Fruit fly (Drosophila melanogaster) whole organism, embryonic: Measurements from ENCODE around the gene Appl.

ENCODE experiments used
- Bdp1 ChIP-seq: fragments of 200-800 bp; sonication (Bioruptor generic); optimal IDR thresholded peaks from 3 replicates; lab custom pipeline; 2016; ENCODE audit warnings: missing biosample characterization, missing genetic modification characterization
- CG10209 ChIP-seq: fragments of 200-800 bp; sonication (Bioruptor generic); optimal IDR thresholded peaks from 3 replicates; lab custom pipeline; 2017; ENCODE audit warnings: missing biosample characterization, mild to moderate bottlenecking, missing genetic modification characterization, missing genetic modification reagents
- CG10565 ChIP-seq: fragments of 200-800 bp; sonication (Bioruptor generic); optimal IDR thresholded peaks from 3 replicates; lab custom pipeline; 2016; ENCODE audit warnings: missing biosample characterization, mild to moderate bottlenecking, missing genetic modification characterization
- CG11085 ChIP-seq: fragments of 200-800 bp; sonication (Bioruptor generic); IDR thresholded peaks from 2 replicates; pipeline ENCODE4 v1.3.6; 2022; ENCODE audit warnings: missing biosample characterization, missing genetic modification characterization
- CG12744 ChIP-seq: fragments of 200-800 bp; sonication (Bioruptor generic); optimal IDR thresholded peaks from 2 replicates; lab custom pipeline; 2016; ENCODE audit warnings: missing biosample characterization, missing genetic modification characterization
- CG12769 ChIP-seq: fragments of 200-800 bp; sonication (Bioruptor generic); optimal IDR thresholded peaks from 2 replicates; lab custom pipeline; 2019; ENCODE audit warnings: missing biosample characterization, mild to moderate bottlenecking, missing genetic modification characterization, moderate library complexity
- CG13894 ChIP-seq: fragments of 200-800 bp; sonication (Bioruptor generic); optimal IDR thresholded peaks from 3 replicates; lab custom pipeline; 2018; ENCODE audit warnings: missing biosample characterization, mild to moderate bottlenecking, missing genetic modification characterization, moderate library complexity
- CG1529 ChIP-seq: fragments of 200-800 bp; sonication (Bioruptor generic); optimal IDR thresholded peaks from 3 replicates; lab custom pipeline; 2018; ENCODE audit warnings: missing biosample characterization, missing genetic modification characterization
- CG15696 ChIP-seq: fragments of 200-800 bp; sonication (Bioruptor generic); optimal IDR thresholded peaks from 2 replicates; lab custom pipeline; 2019; ENCODE audit warnings: missing biosample characterization, mild to moderate bottlenecking, missing genetic modification characterization, moderate library complexity
- CG1603 ChIP-seq: fragments of 200-800 bp; sonication (Bioruptor generic); optimal IDR thresholded peaks from 2 replicates; lab custom pipeline; 2019; ENCODE audit warnings: missing biosample characterization, mild to moderate bottlenecking, missing genetic modification characterization, moderate library complexity
- CG16779 ChIP-seq: fragments of 200-800 bp; sonication (Bioruptor generic); IDR thresholded peaks from 2 replicates; pipeline ENCODE4 v1.3.6; 2022; ENCODE audit warnings: missing biosample characterization, missing genetic modification characterization
- CG17359 ChIP-seq: fragments of 200-800 bp; sonication (Bioruptor generic); optimal IDR thresholded peaks from 3 replicates; lab custom pipeline; 2018; ENCODE audit warnings: missing biosample characterization, mild to moderate bottlenecking, missing genetic modification characterization, moderate library complexity
- CG2875 ChIP-seq: fragments of 200-800 bp; sonication (Bioruptor generic); optimal IDR thresholded peaks from 2 replicates; lab custom pipeline; 2017; ENCODE audit warnings: missing biosample characterization, mild to moderate bottlenecking, missing genetic modification characterization, missing genetic modification reagents
- CG31365 ChIP-seq: fragments of 200-800 bp; sonication (Bioruptor generic); optimal IDR thresholded peaks from 2 replicates; lab custom pipeline; 2018; ENCODE audit warnings: missing biosample characterization, mild to moderate bottlenecking, missing genetic modification characterization
- CG32532 ChIP-seq: fragments of 200-800 bp; sonication (Bioruptor generic); IDR thresholded peaks from 2 replicates; pipeline ENCODE4 v1.3.6; 2022; ENCODE audit warnings: missing biosample characterization, missing genetic modification characterization
- CG6272 ChIP-seq: fragments of 200-800 bp; sonication (Bioruptor generic); IDR thresholded peaks from 2 replicates; pipeline ENCODE4 v1.3.6; 2022; ENCODE audit warnings: missing biosample characterization, missing genetic modification characterization
- CG9876 ChIP-seq: fragments of 200-800 bp; sonication (Bioruptor generic); optimal IDR thresholded peaks from 2 replicates; lab custom pipeline; 2016; ENCODE audit warnings: missing biosample characterization, missing genetic modification characterization
- CoRest ChIP-seq: fragments of 200-800 bp; sonication (Bioruptor generic); optimal IDR thresholded peaks from 3 replicates; lab custom pipeline; 2018; ENCODE audit warnings: missing biosample characterization, mild to moderate bottlenecking, missing genetic modification characterization, moderate library complexity
- GATAe ChIP-seq: fragments of 200-800 bp; sonication (Bioruptor generic); conservative IDR thresholded peaks from 2 replicates; pipeline ENCODE4 v1.3.6; 2022; ENCODE audit warnings: missing biosample characterization, missing genetic modification characterization
- HLH4C ChIP-seq: fragments of 200-800 bp; sonication (Bioruptor generic); IDR thresholded peaks from 3 replicates; pipeline ENCODE4 v1.3.6; 2022; ENCODE audit warnings: missing biosample characterization, missing genetic modification characterization; ENCODE audit not compliant: partially characterized antibody
- HLH54F ChIP-seq: fragments of 200-800 bp; sonication (Bioruptor generic); optimal IDR thresholded peaks from 3 replicates; lab custom pipeline; 2016; ENCODE audit warnings: missing biosample characterization, missing genetic modification characterization
- HmgZ ChIP-seq: fragments of 200-800 bp; sonication (Bioruptor generic); optimal IDR thresholded peaks from 2 replicates; lab custom pipeline; 2018; ENCODE audit warnings: missing biosample characterization, mild to moderate bottlenecking, missing genetic modification characterization
- Lim3 ChIP-seq: fragments of 200-800 bp; sonication (Bioruptor generic); IDR thresholded peaks from 2 replicates; pipeline ENCODE4 v1.3.6; 2022; ENCODE audit warnings: missing biosample characterization, missing genetic modification characterization
- MESR4 ChIP-seq: fragments of 200-800 bp; sonication (Bioruptor generic); optimal IDR thresholded peaks from 2 replicates; lab custom pipeline; 2018; ENCODE audit warnings: missing biosample characterization, mild to moderate bottlenecking, missing genetic modification characterization, moderate library complexity
- Pdp1 ChIP-seq, 2 experiments: fragments of 200-800 bp; sonication (Bioruptor generic); optimal IDR thresholded peaks; 3 replicates each; lab custom pipeline; 2016; ENCODE audit warnings: missing biosample characterization in 2 of 2, missing genetic modification characterization in 2 of 2, mild to moderate bottlenecking in 1 of 2, moderate library complexity in 1 of 2
- Rx ChIP-seq: fragments of 200-800 bp; sonication (Bioruptor generic); IDR thresholded peaks from 2 replicates; pipeline ENCODE4 v1.3.6; 2022; ENCODE audit warnings: missing biosample characterization, missing genetic modification characterization
- Side ChIP-seq: fragments of 200-800 bp; sonication (Bioruptor generic); optimal IDR thresholded peaks from 2 replicates; lab custom pipeline; 2016; ENCODE audit warnings: missing biosample characterization, missing genetic modification characterization
- Sin3A ChIP-seq: fragments of >200 bp; optimal IDR thresholded peaks from 2 replicates; lab custom pipeline; 2018
- Stat92E ChIP-seq, 3 experiments: fragments of >200 bp in 2 of 3; fragments of 200-800 bp in 1 of 3; sonication (Bioruptor generic) in 1 of 3; optimal IDR thresholded peaks; 2 replicates each; lab custom pipeline; 2017 to 2019; ENCODE audit warnings: missing biosample characterization in 3 of 3, missing genetic modification characterization in 3 of 3, mild to moderate bottlenecking in 1 of 3, moderate library complexity in 1 of 3
- YL-1 ChIP-seq: fragments of 200-800 bp; sonication (Bioruptor generic); optimal IDR thresholded peaks from 3 replicates; lab custom pipeline; 2017; ENCODE audit warnings: missing biosample characterization, mild to moderate bottlenecking, missing genetic modification characterization
- al ChIP-seq: fragments of 200-800 bp; sonication (Bioruptor generic); IDR thresholded peaks from 2 replicates; pipeline ENCODE4 v1.3.6; 2022; ENCODE audit warnings: missing biosample characterization, missing genetic modification characterization
- bowl ChIP-seq: fragments of 200-800 bp; sonication (Bioruptor generic); IDR thresholded peaks from 2 replicates; pipeline ENCODE4 v1.3.6; 2022; ENCODE audit warnings: missing biosample characterization, missing genetic modification characterization
- br ChIP-seq: fragments of >200 bp; optimal IDR thresholded peaks from 2 replicates; lab custom pipeline; 2017
- chif ChIP-seq, 2 experiments: fragments of 200-800 bp; sonication (Bioruptor generic); optimal IDR thresholded peaks; 3 replicates each; lab custom pipeline; 2016; ENCODE audit warnings: missing biosample characterization in 2 of 2, missing genetic modification characterization in 2 of 2
- emc ChIP-seq: fragments of 200-800 bp; sonication (Bioruptor generic); optimal IDR thresholded peaks from 2 replicates; lab custom pipeline; 2016; ENCODE audit warnings: missing biosample characterization, missing genetic modification characterization
- fd96Cb ChIP-seq: fragments of 200-800 bp; sonication (Bioruptor generic); optimal IDR thresholded peaks from 2 replicates; lab custom pipeline; 2018; ENCODE audit warnings: missing biosample characterization, mild to moderate bottlenecking, missing genetic modification characterization, moderate library complexity
- gce ChIP-seq: fragments of 200-800 bp; sonication (Bioruptor generic); IDR thresholded peaks from 3 replicates; pipeline ENCODE4 v1.3.6; 2022; ENCODE audit warnings: missing biosample characterization, missing genetic modification characterization
- hkb ChIP-seq, 2 experiments: fragments of 200-800 bp in 1 of 2; fragments of >200 bp in 1 of 2; sonication (Bioruptor generic) in 1 of 2; IDR thresholded peaks in 1 of 2; optimal IDR thresholded peaks in 1 of 2; 2 replicates each; pipeline versions ENCODE4 v1.3.6 to Lab custom; 2017 to 2022; ENCODE audit warnings: missing biosample characterization in 1 of 2, missing genetic modification characterization in 1 of 2
- jigr1 ChIP-seq: fragments of 200-800 bp; sonication (Bioruptor generic); IDR thresholded peaks from 3 replicates; pipeline ENCODE4 v1.3.6; 2022; ENCODE audit warnings: missing biosample characterization, missing genetic modification characterization
- klu ChIP-seq: fragments of 200-800 bp; sonication (Bioruptor generic); IDR thresholded peaks from 2 replicates; pipeline ENCODE4 v1.3.6; 2022; ENCODE audit warnings: missing biosample characterization, missing genetic modification characterization
- mam ChIP-seq: fragments of 200-800 bp; sonication (Bioruptor generic); optimal IDR thresholded peaks from 3 replicates; lab custom pipeline; 2016; ENCODE audit warnings: missing biosample characterization, missing genetic modification characterization
- onecut ChIP-seq: fragments of 200-800 bp; sonication (Bioruptor generic); IDR thresholded peaks from 2 replicates; pipeline ENCODE4 v1.3.6; 2022; ENCODE audit warnings: missing biosample characterization, missing genetic modification characterization
- prd ChIP-seq, 3 experiments: fragments of >200 bp in 2 of 3; fragments of 200-800 bp in 1 of 3; sonication (Bioruptor generic) in 1 of 3; optimal IDR thresholded peaks in 2 of 3; IDR thresholded peaks in 1 of 3; 2 replicates in 2 of 3; 3 replicates in 1 of 3; pipeline versions ENCODE4 v1.3.6 to Lab custom; 2017 to 2022; ENCODE audit warnings: missing biosample characterization in 1 of 3, missing genetic modification characterization in 1 of 3
- sim ChIP-seq: fragments of 200-800 bp; sonication (Bioruptor generic); IDR thresholded peaks from 2 replicates; pipeline ENCODE4 v1.3.6; 2022; ENCODE audit warnings: missing biosample characterization, missing genetic modification characterization
- stwl ChIP-seq: fragments of 200-800 bp; sonication (Bioruptor generic); optimal IDR thresholded peaks from 3 replicates; lab custom pipeline; 2018; ENCODE audit warnings: missing biosample characterization, mild to moderate bottlenecking, missing genetic modification characterization, moderate library complexity
- sug ChIP-seq: fragments of 200-800 bp; optimal IDR thresholded peaks from 2 replicates; lab custom pipeline; 2019; ENCODE audit warnings: missing biosample characterization, mild to moderate bottlenecking, missing genetic modification characterization, moderate library complexity
- yki ChIP-seq: fragments of >200 bp; optimal IDR thresholded peaks from 3 replicates; lab custom pipeline; 2018
- zen2 ChIP-seq: fragments of 200-800 bp; sonication (Bioruptor generic); IDR thresholded peaks from 3 replicates; pipeline ENCODE4 v1.3.6; 2022; ENCODE audit warnings: missing biosample characterization, missing genetic modification characterization; ENCODE audit not compliant: partially characterized antibody

Gene Appl

dm6 chrX:492701-493299 lies 37.5 kb upstream of the Appl start (continued):
- TF ChIP-seq CG1529 (GFP tag; lab: Kevin White, UChicago): no peak
- TF ChIP-seq CG12769: no peak
- no peak for TF ChIP-seq gce (GFP tag; lab: Robert Waterston, UW)
- no peak for TF ChIP-seq jigr1
- TF ChIP-seq CG11085 (GFP tag; lab: Robert Waterston, UW): no peak
- no peak for TF ChIP-seq CG12744 (GFP tag; lab: Kevin White, UChicago)
- no peak for TF ChIP-seq CG13894 (tag; lab: Kevin White, UChicago)
- TF ChIP-seq GATAe (GFP tag; lab: Robert Waterston, UW): peak; percentile 67
- TF ChIP-seq HLH54F (GFP tag; lab: Kevin White, UChicago): no peak
- TF ChIP-seq klu (GFP tag; lab: Robert Waterston, UW): peak; percentile 53; the same call in 1 of the 2 replicates
- no peak for TF ChIP-seq CG17359 (tag; lab: Kevin White, UChicago)
- no peak for TF ChIP-seq CG32532 (GFP tag; lab: Robert Waterston, UW)
- peak in 1 of 2 experiments; percentile 99 for TF ChIP-seq Pdp1 (GFP tag; optimal IDR thresholded peaks at IDR 0.05; lab: Kevin White, UChicago)
- no peak for TF ChIP-seq al
- TF ChIP-seq fd96Cb: no peak
- no peak for TF ChIP-seq CG10209 (GFP tag; lab: Kevin White, UChicago)
- peak; percentile 96 for TF ChIP-seq sug (tag; lab: Kevin White, UChicago)
- TF ChIP-seq Side (GFP tag; lab: Kevin White, UChicago): no peak
- no peak for TF ChIP-seq CG9876 (GFP tag; lab: Kevin White, UChicago)
- no peak for TF ChIP-seq yki (lab: Kevin White, UChicago)
- TF ChIP-seq YL-1 (GFP tag; lab: Kevin White, UChicago): no peak
- no peak for TF ChIP-seq CoRest (tag; lab: Kevin White, UChicago)
- TF ChIP-seq emc (GFP tag; lab: Kevin White, UChicago): no peak
- TF ChIP-seq MESR4 (GFP tag; lab: Kevin White, UChicago): no peak
- TF ChIP-seq chif (GFP tag; optimal IDR thresholded peaks at IDR 0.05; lab: Kevin White, UChicago): no peak
- TF ChIP-seq HLH4C (GFP tag; lab: Robert Waterston, UW): 0 out of 3 replicates have a peak, but pooled peaks have one; percentile 8
- TF ChIP-seq Stat92E (GFP tag; optimal IDR thresholded peaks at IDR 0.05; lab: Kevin White, UChicago): no peak
- no peak for TF ChIP-seq mam (GFP tag; lab: Kevin White, UChicago)
- no peak for TF ChIP-seq hkb (optimal IDR thresholded peaks at IDR 0.05; lab: Kevin White, UChicago)
- no peak for TF ChIP-seq hkb (GFP tag; IDR thresholded peaks at IDR 0.05; lab: Robert Waterston, UW)
- no peak for TF ChIP-seq Bdp1 (GFP tag; lab: Kevin White, UChicago)
- no peak for TF ChIP-seq CG16779 (GFP tag; lab: Robert Waterston, UW)
- TF ChIP-seq prd (optimal IDR thresholded peaks at IDR 0.05; lab: Kevin White, UChicago): no peak
- no peak for TF ChIP-seq prd (GFP tag; IDR thresholded peaks at IDR 0.05; lab: Robert Waterston, UW)
- TF ChIP-seq CG2875 (GFP tag; lab: Kevin White, UChicago): no peak
- TF ChIP-seq zen2 (GFP tag; lab: Robert Waterston, UW): no peak
- TF ChIP-seq onecut: no peak
- no peak for TF ChIP-seq Rx (GFP tag; lab: Robert Waterston, UW)
- no peak for TF ChIP-seq CG1603

- TF ChIP-seq sim (GFP tag; lab: Robert Waterston, UW) (peak; percentile 82), CG15696 (tag; lab: Kevin White, UChicago) (peak; percentile 80), bowl (GFP tag; lab: Robert Waterston, UW) (peak; percentile 94), br (lab: Kevin White, UChicago) (no peak), jigr1 (peak; percentile 95), CG31365 (tag; lab: Kevin White, UChicago) (peak; percentile 91), CG10565 (peak; percentile 81), Pdp1 (GFP tag; optimal IDR thresholded peaks at IDR 0.05; lab: Kevin White, UChicago) (peak; percentile 97 to 99), Lim3 (GFP tag; lab: Robert Waterston, UW) (peak; percentile 94), CG6272 (GFP tag; lab: Robert Waterston, UW) (peak; percentile 96), CG16779 (GFP tag; lab: Robert Waterston, UW) (peak; percentile 99), Sin3A (lab: Kevin White, UChicago) (no peak), HmgZ (peak; percentile 99), stwl (no peak), GATAe (GFP tag; lab: Robert Waterston, UW) (peak; percentile 97)
Measured at dm6 chrX:493445-494190, 36.7 kb upstream of the Appl start, which contains the start of gene CG17896. Gene CG17896, minus strand, starts transcription at chrX:493495.
